Fruit fly (Drosophila melanogaster): ENCODE results near the gene CG6144.

Gene CG6144

DNA sequence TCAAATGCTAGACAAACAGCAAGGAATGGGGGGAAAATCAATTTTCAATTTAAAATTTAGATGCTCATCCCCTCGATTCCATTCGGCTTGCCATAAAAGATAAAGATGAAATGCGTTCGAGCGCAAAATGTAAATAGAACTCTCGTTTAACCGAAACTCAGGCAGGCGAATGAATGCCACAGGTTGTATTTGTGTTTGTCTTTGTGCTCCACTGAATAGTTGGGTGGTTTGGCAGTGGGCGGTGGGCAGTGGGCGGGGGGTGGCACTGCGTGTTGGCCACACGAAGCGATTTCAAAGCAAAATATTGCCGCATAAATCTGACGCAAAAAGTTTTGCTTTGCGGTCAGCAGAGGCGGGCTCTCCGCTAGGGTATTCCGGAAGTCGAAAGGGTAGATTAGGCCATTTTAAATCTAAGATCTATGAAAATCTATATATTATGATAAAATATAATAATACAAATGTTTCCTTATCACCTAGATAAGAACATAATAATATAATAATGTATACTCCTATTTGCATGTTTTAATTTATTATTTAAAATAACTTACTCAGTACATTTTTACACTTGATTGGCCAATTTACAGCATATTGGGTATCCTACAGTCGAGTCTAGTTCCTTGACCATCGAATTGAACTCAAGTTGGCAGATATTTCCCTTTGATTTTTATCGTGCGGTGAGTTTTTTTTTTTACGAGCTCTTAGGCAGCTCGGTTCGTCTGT is 33.8 kb downstream of the CG6144 start (continued):
- TF ChIP-seq insv (GFP tag; optimal IDR thresholded peaks at IDR 0.05): no peak
- no peak for TF ChIP-seq CG12744 (GFP tag; optimal IDR thresholded peaks at IDR 0.05)
- TF ChIP-seq onecut (GFP tag; IDR thresholded peaks at IDR 0.05): no peak
- TF ChIP-seq CG2116 (GFP tag; optimal IDR thresholded peaks at IDR 0.05): peak; percentile 5
- no peak for TF ChIP-seq CG6791 (GFP tag; IDR thresholded peaks at IDR 0.05; ENCODE audit: partially characterized antibody)
- peak; percentile 29 for TF ChIP-seq CG15696 (tag; optimal IDR thresholded peaks at IDR 0.05)
- TF ChIP-seq Kr (GFP tag; optimal IDR thresholded peaks at IDR 0.05): no peak
- TF ChIP-seq sens (GFP tag): peak; percentile 64
- peak; percentile 66 for TF ChIP-seq cwo (GFP tag; optimal IDR thresholded peaks at IDR 0.05)
- TF ChIP-seq CG10209 (GFP tag; optimal IDR thresholded peaks at IDR 0.05): peak; percentile 74
- no peak for TF ChIP-seq CG17912 (GFP tag; optimal IDR thresholded peaks at IDR 0.05)
- TF ChIP-seq fd64A (GFP tag; optimal IDR thresholded peaks at IDR 0.05): no peak
- peak; percentile 55 for TF ChIP-seq PHDP (tag; optimal IDR thresholded peaks at IDR 0.05)
- no peak for TF ChIP-seq ftz-f1 (GFP tag; optimal IDR thresholded peaks at IDR 0.05)
- TF ChIP-seq D19A (tag; optimal IDR thresholded peaks at IDR 0.05): peak; percentile 49
- TF ChIP-seq Asciz (GFP tag; optimal IDR thresholded peaks at IDR 0.05): peak; percentile 49
- no peak for TF ChIP-seq CG18476 (GFP tag; optimal IDR thresholded peaks at IDR 0.05)
- no peak for TF ChIP-seq lola (GFP tag; optimal IDR thresholded peaks at IDR 0.05)
- TF ChIP-seq pros (GFP tag; optimal IDR thresholded peaks at IDR 0.05): no peak
- no peak for TF ChIP-seq CG9609 (GFP tag; optimal IDR thresholded peaks at IDR 0.05)
- no peak for TF ChIP-seq sc (optimal IDR thresholded peaks at IDR 0.05)
- peak; percentile 25 for TF ChIP-seq sc (GFP tag; optimal IDR thresholded peaks at IDR 0.05)
- TF ChIP-seq pfk (GFP tag; optimal IDR thresholded peaks at IDR 0.05): no peak
- no peak for TF ChIP-seq CG33213 (GFP tag; optimal IDR thresholded peaks at IDR 0.05)
- TF ChIP-seq Blimp-1 (GFP tag; optimal IDR thresholded peaks at IDR 0.05): peak; percentile 41
- TF ChIP-seq Ada2b (GFP tag; IDR thresholded peaks at IDR 0.05): peak; percentile 46
- TF ChIP-seq salm (tag; optimal IDR thresholded peaks at IDR 0.05): peak; percentile 17
- TF ChIP-seq Xbp1 (GFP tag; optimal IDR thresholded peaks at IDR 0.05): peak; percentile 65
- TF ChIP-seq Scr (GFP tag; IDR thresholded peaks at IDR 0.05; ENCODE audit: partially characterized antibody): no peak
- peak; percentile 15 for TF ChIP-seq slou (GFP tag; optimal IDR thresholded peaks at IDR 0.05)
- TF ChIP-seq pb (GFP tag; optimal IDR thresholded peaks at IDR 0.05): no peak
- no peak for TF ChIP-seq Mes4 (GFP tag; optimal IDR thresholded peaks at IDR 0.05)
- no peak for TF ChIP-seq CG17568 (GFP tag; optimal IDR thresholded peaks at IDR 0.05)
- no peak for TF ChIP-seq Sry-β (GFP tag; optimal IDR thresholded peaks at IDR 0.05)
- TF ChIP-seq CG6854 (GFP tag; optimal IDR thresholded peaks at IDR 0.05): peak; percentile 14
- TF ChIP-seq trem (tag; optimal IDR thresholded peaks at IDR 0.05): no peak
- peak; percentile 9 for TF ChIP-seq CG2875 (GFP tag; optimal IDR thresholded peaks at IDR 0.05)
- peak; percentile 18 for TF ChIP-seq CG31388 (GFP tag; optimal IDR thresholded peaks at IDR 0.05)
- no peak for TF ChIP-seq zfh1 (GFP tag; IDR thresholded peaks at IDR 0.05)
- peak; percentile 61 for TF ChIP-seq CG10366 (GFP tag; IDR thresholded peaks at IDR 0.05)
- no peak for TF ChIP-seq CG42726 (GFP tag; IDR thresholded peaks at IDR 0.05; ENCODE audit: partially characterized antibody)
- no peak for TF ChIP-seq ac (GFP tag; optimal IDR thresholded peaks at IDR 0.05)
- no peak for TF ChIP-seq Dip3 (GFP tag; optimal IDR thresholded peaks at IDR 0.05)
- TF ChIP-seq CG9817 (tag; optimal IDR thresholded peaks at IDR 0.05): peak; percentile 34
- peak; percentile 34 for TF ChIP-seq CG10979 (tag; optimal IDR thresholded peaks at IDR 0.05)
- TF ChIP-seq Awh (GFP tag; IDR thresholded peaks at IDR 0.05): 0 out of 2 replicates have a peak, but pooled peaks have one; percentile 34
- no peak for TF ChIP-seq CTCF (GFP tag; optimal IDR thresholded peaks at IDR 0.05)
- peak; percentile 62 for TF ChIP-seq abd-A (tag; optimal IDR thresholded peaks at IDR 0.05)
- TF ChIP-seq dysf (GFP tag; IDR thresholded peaks at IDR 0.05): peak; percentile 90
- 0 out of 3 replicates have a peak, but pooled peaks have one; percentile 59 for TF ChIP-seq Mrtf (GFP tag; IDR thresholded peaks at IDR 0.05)

Measured in whole organism, embryonic.